Fruit fly (Drosophila melanogaster): ENCODE data around the gene Osi19.

Gene Osi19

dm6 chr3R:6345814-6346213 lies 10.7 kb downstream of the Osi19 start, which contains the start of the genes SmD2 and CG18048 (continued):
- TF ChIP-seq HLH106 (tag; optimal IDR thresholded peaks at IDR 0.05) (peak; percentile 7), dsf (GFP tag; optimal IDR thresholded peaks at IDR 0.05; ENCODE audit: borderline replicate concordance) (no peak), sage (GFP tag; optimal IDR thresholded peaks at IDR 0.05) (no peak)

- TF ChIP-seq Hr78 (GFP tag; optimal IDR thresholded peaks at IDR 0.05) = no peak
- TF ChIP-seq CG9705 (GFP tag; optimal IDR thresholded peaks at IDR 0.05) = no peak
- no peak for TF ChIP-seq woc (GFP tag; optimal IDR thresholded peaks at IDR 0.05)
- TF ChIP-seq brk (GFP tag; optimal IDR thresholded peaks at IDR 0.05) = no peak
- TF ChIP-seq Hnf4 (GFP tag; optimal IDR thresholded peaks at IDR 0.05) = no peak
- no peak for TF ChIP-seq dl (GFP tag; optimal IDR thresholded peaks at IDR 0.05; ENCODE audit: insufficient read depth in 1 of 2, partially characterized antibody in 2 of 2)
- TF ChIP-seq Dfd (GFP tag; optimal IDR thresholded peaks at IDR 0.05) = no peak
- TF ChIP-seq HLH106 (tag; optimal IDR thresholded peaks at IDR 0.05) = no peak
- TF ChIP-seq foxo (GFP tag; optimal IDR thresholded peaks at IDR 0.05) = no peak
- no peak for TF ChIP-seq Sp1 (GFP tag; optimal IDR thresholded peaks at IDR 0.05)
- no peak for TF ChIP-seq Rel (GFP tag; optimal IDR thresholded peaks at IDR 0.05)
- TF ChIP-seq Rel (tag; optimal IDR thresholded peaks at IDR 0.05) = no peak
- TF ChIP-seq usp (GFP tag; optimal IDR thresholded peaks at IDR 0.05) = no peak
- TF ChIP-seq h (GFP tag; optimal IDR thresholded peaks at IDR 0.05) = no peak
- no peak for TF ChIP-seq Mio (GFP tag; optimal IDR thresholded peaks at IDR 0.05)
- TF ChIP-seq Abd-B (GFP tag; optimal IDR thresholded peaks at IDR 0.05) = no peak
- TF ChIP-seq Vsx2 (GFP tag; optimal IDR thresholded peaks at IDR 0.05; ENCODE audit: partially characterized antibody) = no peak
- TF ChIP-seq GATAd (GFP tag; optimal IDR thresholded peaks at IDR 0.05) = no peak
- no peak for TF ChIP-seq N (GFP tag; optimal IDR thresholded peaks at IDR 0.05)
- TF ChIP-seq br (GFP tag; optimal IDR thresholded peaks at IDR 0.05) = no peak
Observed at dm6 chr3R:6348943-6349342, 13.8 kb downstream of the Osi19 start, which contains the start of gene Hr83. Gene Hr83 (plus strand): TSS chr3R:6349243.

dm6 chr3R:6350755-6351154 lies 15.6 kb downstream of the Osi19 start, which contains the start of gene Pak:
Gene Pak (plus strand): TSS chr3R:6350896.
- TF ChIP-seq woc (GFP tag; optimal IDR thresholded peaks at IDR 0.05) (peak; percentile 42), Hnf4 (GFP tag; optimal IDR thresholded peaks at IDR 0.05) (peak; percentile 29), rgr (GFP tag; optimal IDR thresholded peaks at IDR 0.05) (no peak), Hr83 (GFP tag; optimal IDR thresholded peaks at IDR 0.05; ENCODE audit: poor library complexity, severe bottlenecking) (peak; percentile 91), tai (GFP tag; optimal IDR thresholded peaks at IDR 0.05) (no peak), lola (GFP tag; optimal IDR thresholded peaks at IDR 0.05) (no peak), GATAd (GFP tag; optimal IDR thresholded peaks at IDR 0.05) (peak; percentile 15), OdsH (GFP tag; optimal IDR thresholded peaks at IDR 0.05) (no peak)

dm6 chr3R:6351181-6351580 lies 16.0 kb downstream of the Osi19 start:
- TF ChIP-seq tai (GFP tag; optimal IDR thresholded peaks at IDR 0.05) (no peak), Jra (GFP tag; optimal IDR thresholded peaks at IDR 0.05) (no peak), usp (GFP tag; optimal IDR thresholded peaks at IDR 0.05) (no peak), foxo (GFP tag; optimal IDR thresholded peaks at IDR 0.05) (no peak), Myc (optimal IDR thresholded peaks at IDR 0.05) (no peak), Hr83 (GFP tag; optimal IDR thresholded peaks at IDR 0.05; ENCODE audit: poor library complexity, severe bottlenecking) (no peak), psq (GFP tag; optimal IDR thresholded peaks at IDR 0.05) (no peak)

dm6 chr3R:6351696-6352378 lies 16.7 kb downstream of the Osi19 start:
- TF ChIP-seq Dfd (GFP tag; optimal IDR thresholded peaks at IDR 0.05) (no peak), rgr (GFP tag; optimal IDR thresholded peaks at IDR 0.05) (peak; percentile 18), HLH106 (tag; optimal IDR thresholded peaks at IDR 0.05) (peak; percentile 2), foxo (GFP tag; optimal IDR thresholded peaks at IDR 0.05) (peak in 1 of 2 experiments; percentile 22)

- TF ChIP-seq Jra (GFP tag; optimal IDR thresholded peaks at IDR 0.05) (no peak), sv (GFP tag; optimal IDR thresholded peaks at IDR 0.05) (no peak), Myc (optimal IDR thresholded peaks at IDR 0.05) (no peak), Vsx2 (GFP tag; optimal IDR thresholded peaks at IDR 0.05; ENCODE audit: partially characterized antibody) (no peak), woc (GFP tag; optimal IDR thresholded peaks at IDR 0.05) (no peak)
Observed at dm6 chr3R:6352436-6352835, 17.3 kb downstream of the Osi19 start.

Data from whole organism, wandering third instar larva.